Fruit fly (Drosophila melanogaster) whole organism, adult: ENCODE results near the gene CG8765.

Experiments
- CG11617 ChIP-seq: fragments of 200-800 bp; sonication (Bioruptor generic); optimal IDR thresholded peaks from 2 replicates; lab custom pipeline; 2017; ENCODE audit warnings: mild to moderate bottlenecking, missing biosample characterization, missing genetic modification reagents, missing genetic modification characterization
- CG14711 ChIP-seq: fragments of 200-800 bp; sonication (Bioruptor generic); optimal IDR thresholded peaks from 2 replicates; lab custom pipeline; 2018; ENCODE audit warnings: missing biosample characterization, mild to moderate bottlenecking, missing genetic modification characterization, moderate library complexity
- CG5204 ChIP-seq: fragments of 200-800 bp; sonication (Bioruptor generic); optimal IDR thresholded peaks from 2 replicates; lab custom pipeline; 2016; ENCODE audit warnings: missing biosample characterization, missing genetic modification characterization
- CG7045 ChIP-seq: fragments of 200-800 bp; sonication (Bioruptor generic); optimal IDR thresholded peaks from 2 replicates; lab custom pipeline; 2017; ENCODE audit warnings: missing biosample characterization, mild to moderate bottlenecking, missing genetic modification characterization
- CG7101 ChIP-seq: fragments of 200-800 bp; sonication (Bioruptor generic); optimal IDR thresholded peaks from 2 replicates; lab custom pipeline; 2018; ENCODE audit warnings: missing biosample characterization, mild to moderate bottlenecking, missing genetic modification characterization, moderate library complexity
- Mnt ChIP-seq: fragments of 200-800 bp; sonication (Bioruptor generic); optimal IDR thresholded peaks from 2 replicates; lab custom pipeline; 2016; ENCODE audit warnings: missing biosample characterization, mild to moderate bottlenecking, missing genetic modification characterization
- cic ChIP-seq: fragments of 200-800 bp; sonication (Bioruptor generic); optimal IDR thresholded peaks from 2 replicates; lab custom pipeline; 2017; ENCODE audit warnings: missing biosample characterization, mild to moderate bottlenecking, missing genetic modification characterization, moderate library complexity
- cnc ChIP-seq, 2 experiments: fragments of >200 bp; optimal IDR thresholded peaks; 2 replicates each; lab custom pipeline; 2017
- kay ChIP-seq: fragments of 200-800 bp; sonication (Bioruptor generic); peaks from one replicate; lab custom pipeline; 2016; ENCODE audit warnings: missing biosample characterization, missing genetic modification characterization, borderline replicate concordance
- ovo ChIP-seq: fragments of 200-800 bp; sonication (Bioruptor generic); optimal IDR thresholded peaks from 2 replicates; lab custom pipeline; 2016; ENCODE audit warnings: missing biosample characterization, missing genetic modification characterization
- toe ChIP-seq: fragments of 200-800 bp; sonication (Bioruptor generic); optimal IDR thresholded peaks from 2 replicates; lab custom pipeline; 2016; ENCODE audit warnings: missing biosample characterization, missing genetic modification characterization

dm6 chr3L:19701662-19702061 lies 14.5 kb upstream of the CG8765 start:
- TF ChIP-seq CG14711 (tag; lab: Kevin White, UChicago) = no peak
- no peak for TF ChIP-seq toe (GFP tag; lab: Kevin White, UChicago)
- no peak for TF ChIP-seq Mnt (GFP tag; lab: Kevin White, UChicago)
- TF ChIP-seq CG7045 (GFP tag; lab: Kevin White, UChicago) = no peak
- no peak for TF ChIP-seq kay (GFP tag; lab: Kevin White, UChicago)
- TF ChIP-seq CG11617 (GFP tag; lab: Kevin White, UChicago) = no peak
- TF ChIP-seq CG7101 (tag; lab: Kevin White, UChicago) = no peak
- TF ChIP-seq cnc (optimal IDR thresholded peaks at IDR 0.05; lab: Kevin White, UChicago) = no peak
- no peak for TF ChIP-seq CG5204 (GFP tag; lab: Kevin White, UChicago)
- TF ChIP-seq cic (GFP tag; lab: Kevin White, UChicago) = no peak
- TF ChIP-seq ovo (GFP tag; lab: Kevin White, UChicago) = no peak
